Worm (Caenorhabditis elegans): ENCODE measurements around the gene col-118.

- TF ChIP-seq fkh-10 (GFP tag; optimal IDR thresholded peaks at IDR 0.05) (no peak), pha-4 (tag; optimal IDR thresholded peaks at IDR 0.05) (no peak), nhr-11 (tag; optimal IDR thresholded peaks at IDR 0.05) (no peak), ceh-31 (tag; optimal IDR thresholded peaks at IDR 0.05) (no peak), ttx-3 (tag; optimal IDR thresholded peaks at IDR 0.05) (no peak), ets-4 (tag; optimal IDR thresholded peaks at IDR 0.05) (no peak), ceh-19 (GFP tag; optimal IDR thresholded peaks at IDR 0.05) (no peak), ceh-30 (tag; optimal IDR thresholded peaks at IDR 0.05) (no peak), ama-1 (optimal IDR thresholded peaks at IDR 0.05) (no peak), elt-2 (tag; optimal IDR thresholded peaks at IDR 0.05) (no peak)
Observed at ce11 chrIV:8873847-8874246, 25.8 kb downstream of the col-118 start, which contains the start of gene hdl-2.
